Fruit fly (Drosophila melanogaster) whole organism, embryonic: ENCODE measurements around the gene tth.

Source experiments
- CG10274 ChIP-seq: fragments of 200-800 bp; sonication (Bioruptor generic); optimal IDR thresholded peaks from 3 replicates; lab custom pipeline; 2017; ENCODE audit warnings: missing biosample characterization, mild to moderate bottlenecking, missing genetic modification characterization
- CG10654 ChIP-seq: fragments of 200-800 bp; sonication (Bioruptor generic); optimal IDR thresholded peaks from 2 replicates; lab custom pipeline; 2016; ENCODE audit warnings: missing biosample characterization, missing genetic modification characterization
- CG11398 ChIP-seq: fragments of 200-800 bp; sonication (Bioruptor generic); optimal IDR thresholded peaks from 2 replicates; lab custom pipeline; 2016; ENCODE audit warnings: missing biosample characterization, missing genetic modification characterization
- CG11695 ChIP-seq: fragments of 200-800 bp; sonication (Bioruptor generic); IDR thresholded peaks from 3 replicates; pipeline ENCODE4 v1.3.6; 2022; ENCODE audit warnings: missing biosample characterization, missing genetic modification characterization
- CG14050 ChIP-seq: fragments of 200-800 bp; sonication (Bioruptor generic); IDR thresholded peaks from 3 replicates; pipeline ENCODE4 v1.3.6; 2022; ENCODE audit warnings: missing biosample characterization, missing genetic modification characterization
- CG14667 ChIP-seq: fragments of 200-800 bp; sonication (Bioruptor generic); IDR thresholded peaks from 2 replicates; pipeline ENCODE4 v1.3.6; 2022; ENCODE audit warnings: missing biosample characterization, missing genetic modification characterization
- CG15073 ChIP-seq: fragments of 200-800 bp; sonication (Bioruptor generic); optimal IDR thresholded peaks from 2 replicates; lab custom pipeline; 2016; ENCODE audit warnings: missing biosample characterization, missing genetic modification characterization
- CG15269 ChIP-seq: fragments of 200-800 bp; sonication (Bioruptor generic); optimal IDR thresholded peaks from 2 replicates; lab custom pipeline; 2018; ENCODE audit warnings: missing biosample characterization, mild to moderate bottlenecking, missing genetic modification characterization, moderate library complexity
- CG16813 ChIP-seq: fragments of 200-800 bp; sonication (Bioruptor generic); IDR thresholded peaks from 3 replicates; pipeline ENCODE4 v1.3.6; 2022; ENCODE audit warnings: missing biosample characterization, missing genetic modification characterization; ENCODE audit not compliant: partially characterized antibody
- CG17912 ChIP-seq: fragments of 200-800 bp; sonication (Bioruptor generic); optimal IDR thresholded peaks from 2 replicates; lab custom pipeline; 2018; ENCODE audit warnings: missing biosample characterization, mild to moderate bottlenecking, missing genetic modification characterization
- CG2116 ChIP-seq: fragments of 200-800 bp; sonication (Bioruptor generic); optimal IDR thresholded peaks from 3 replicates; lab custom pipeline; 2018; ENCODE audit warnings: missing biosample characterization, mild to moderate bottlenecking, missing genetic modification characterization
- CG2199 ChIP-seq: fragments of 200-800 bp; sonication (Bioruptor generic); IDR thresholded peaks from 3 replicates; pipeline ENCODE4 v1.3.6; 2022; ENCODE audit warnings: missing biosample characterization, missing genetic modification characterization
- CG31441 ChIP-seq: fragments of 200-800 bp; sonication (Bioruptor generic); IDR thresholded peaks from 2 replicates; pipeline ENCODE4 v1.3.6; 2022; ENCODE audit warnings: missing biosample characterization, missing genetic modification characterization
- CG42726 ChIP-seq: fragments of 200-800 bp; sonication (Bioruptor generic); IDR thresholded peaks from 2 replicates; pipeline ENCODE4 v1.3.6; 2022; ENCODE audit warnings: missing biosample characterization, missing genetic modification characterization; ENCODE audit not compliant: partially characterized antibody
- CG4617 ChIP-seq: fragments of 200-800 bp; sonication (Bioruptor generic); optimal IDR thresholded peaks from 3 replicates; lab custom pipeline; 2016; ENCODE audit warnings: missing biosample characterization, missing genetic modification characterization, borderline replicate concordance
- CG6683 ChIP-seq: fragments of 200-800 bp; sonication (Bioruptor generic); optimal IDR thresholded peaks from 2 replicates; lab custom pipeline; 2017; ENCODE audit warnings: missing biosample characterization, mild to moderate bottlenecking, missing genetic modification characterization, missing genetic modification reagents
- CG6765 ChIP-seq: fragments of 200-800 bp; sonication (Bioruptor generic); optimal IDR thresholded peaks from 3 replicates; lab custom pipeline; 2017; ENCODE audit warnings: missing biosample characterization, mild to moderate bottlenecking, missing genetic modification characterization
- CG8089 ChIP-seq: fragments of 200-800 bp; sonication (Bioruptor generic); optimal IDR thresholded peaks from 3 replicates; lab custom pipeline; 2016; ENCODE audit warnings: missing biosample characterization, missing genetic modification characterization
- CG8388 ChIP-seq: fragments of 200-800 bp; sonication (Bioruptor generic); optimal IDR thresholded peaks from 2 replicates; lab custom pipeline; 2019; ENCODE audit warnings: missing biosample characterization, mild to moderate bottlenecking, missing genetic modification characterization, moderate library complexity
- Dip3 ChIP-seq: fragments of 200-800 bp; sonication (Bioruptor generic); optimal IDR thresholded peaks from 3 replicates; lab custom pipeline; 2016; ENCODE audit warnings: missing biosample characterization, missing genetic modification characterization
- Doc2 ChIP-seq: fragments of 200-800 bp; sonication (Bioruptor generic); IDR thresholded peaks from 2 replicates; pipeline ENCODE4 v1.3.6; 2022; ENCODE audit warnings: missing biosample characterization, missing genetic modification characterization
- Fer2 ChIP-seq: fragments of 200-800 bp; sonication (Bioruptor generic); optimal IDR thresholded peaks from 2 replicates; lab custom pipeline; 2018; ENCODE audit warnings: missing biosample characterization, mild to moderate bottlenecking, missing genetic modification characterization, moderate library complexity
- H2.0 ChIP-seq: fragments of 200-800 bp; sonication (Bioruptor generic); IDR thresholded peaks from 2 replicates; pipeline ENCODE4 v1.3.6; 2022; ENCODE audit warnings: missing biosample characterization, missing genetic modification characterization
- HHEX ChIP-seq: fragments of 200-800 bp; sonication (Bioruptor generic); optimal IDR thresholded peaks from 3 replicates; lab custom pipeline; 2017; ENCODE audit warnings: missing biosample characterization, mild to moderate bottlenecking, missing genetic modification characterization, missing genetic modification reagents
- HLH3B ChIP-seq: fragments of 200-800 bp; sonication (Bioruptor generic); IDR thresholded peaks from 2 replicates; pipeline ENCODE4 v1.3.6; 2022; ENCODE audit warnings: missing biosample characterization, missing genetic modification characterization
- Jarid2 ChIP-seq: fragments of 200-800 bp; sonication (Bioruptor generic); optimal IDR thresholded peaks from 3 replicates; lab custom pipeline; 2017; ENCODE audit warnings: mild to moderate bottlenecking, missing biosample characterization, missing genetic modification reagents, missing genetic modification characterization
- Max ChIP-seq: fragments of 200-800 bp; sonication (Bioruptor generic); optimal IDR thresholded peaks from 2 replicates; lab custom pipeline; 2016; ENCODE audit warnings: missing biosample characterization, mild to moderate bottlenecking, missing genetic modification characterization
- Mes4 ChIP-seq: fragments of 200-800 bp; sonication (Bioruptor generic); optimal IDR thresholded peaks from 2 replicates; lab custom pipeline; 2016; ENCODE audit warnings: missing biosample characterization, missing genetic modification characterization
- Mrtf ChIP-seq: fragments of 200-800 bp; sonication (Bioruptor generic); IDR thresholded peaks from 3 replicates; pipeline ENCODE4 v1.3.6; 2022; ENCODE audit warnings: missing biosample characterization, missing genetic modification characterization
- Oaz ChIP-seq: fragments of 200-800 bp; sonication (Bioruptor generic); IDR thresholded peaks from 2 replicates; pipeline ENCODE4 v1.3.6; 2022; ENCODE audit warnings: missing biosample characterization, missing genetic modification characterization
- Pdp1 ChIP-seq, 2 experiments: fragments of 200-800 bp; sonication (Bioruptor generic); optimal IDR thresholded peaks; 3 replicates each; lab custom pipeline; 2016; ENCODE audit warnings: missing biosample characterization in 2 of 2, missing genetic modification characterization in 2 of 2, mild to moderate bottlenecking in 1 of 2, moderate library complexity in 1 of 2
- Sox102F ChIP-seq: fragments of 200-800 bp; sonication (Bioruptor generic); optimal IDR thresholded peaks from 2 replicates; lab custom pipeline; 2018; ENCODE audit warnings: missing biosample characterization, mild to moderate bottlenecking, missing genetic modification characterization, moderate library complexity
- Spps ChIP-seq: fragments of 200-800 bp; sonication (Bioruptor generic); optimal IDR thresholded peaks from 2 replicates; lab custom pipeline; 2018; ENCODE audit warnings: missing biosample characterization, mild to moderate bottlenecking, missing genetic modification characterization
- Xbp1 ChIP-seq: fragments of 200-800 bp; sonication (Bioruptor generic); optimal IDR thresholded peaks from 3 replicates; lab custom pipeline; 2016; ENCODE audit warnings: missing biosample characterization, mild to moderate bottlenecking, missing genetic modification characterization
- aop ChIP-seq: fragments of 200-800 bp; sonication (Bioruptor generic); IDR thresholded peaks from 2 replicates; pipeline ENCODE4 v1.3.6; 2022; ENCODE audit warnings: missing biosample characterization, missing genetic modification characterization
- ase ChIP-seq: fragments of 200-800 bp; sonication (Bioruptor generic); IDR thresholded peaks from 3 replicates; pipeline ENCODE4 v1.3.6; 2022; ENCODE audit warnings: missing biosample characterization, missing genetic modification characterization
- crp ChIP-seq, 2 experiments: fragments of 200-800 bp; sonication (Bioruptor generic); optimal IDR thresholded peaks; 2 replicates in 1 of 2; 3 replicates in 1 of 2; lab custom pipeline; 2017; ENCODE audit warnings: missing biosample characterization in 2 of 2, missing genetic modification characterization in 2 of 2, mild to moderate bottlenecking in 1 of 2, moderate library complexity in 1 of 2
- da ChIP-seq: fragments of 200-800 bp; sonication (Bioruptor generic); optimal IDR thresholded peaks from 2 replicates; lab custom pipeline; 2016; ENCODE audit warnings: missing biosample characterization, missing genetic modification characterization
- dimm ChIP-seq: fragments of 200-800 bp; sonication (Bioruptor generic); IDR thresholded peaks from 2 replicates; pipeline ENCODE4 v1.3.6; 2022; ENCODE audit warnings: missing biosample characterization, missing genetic modification characterization
- dysf ChIP-seq: fragments of 200-800 bp; sonication (Bioruptor generic); IDR thresholded peaks from 3 replicates; pipeline ENCODE4 v1.3.6; 2022; ENCODE audit warnings: missing biosample characterization, missing genetic modification characterization
- emc ChIP-seq: fragments of 200-800 bp; sonication (Bioruptor generic); optimal IDR thresholded peaks from 2 replicates; lab custom pipeline; 2016; ENCODE audit warnings: missing biosample characterization, missing genetic modification characterization
- fd102C ChIP-seq: fragments of 200-800 bp; sonication (Bioruptor generic); optimal IDR thresholded peaks from 2 replicates; lab custom pipeline; 2018; ENCODE audit warnings: missing biosample characterization, mild to moderate bottlenecking, missing genetic modification characterization, moderate library complexity
- fd3F ChIP-seq: fragments of 200-800 bp; sonication (Bioruptor generic); optimal IDR thresholded peaks from 2 replicates; lab custom pipeline; 2018; ENCODE audit warnings: missing biosample characterization, mild to moderate bottlenecking, missing genetic modification characterization, moderate library complexity
- grn ChIP-seq: fragments of 200-800 bp; sonication (Bioruptor generic); optimal IDR thresholded peaks from 3 replicates; lab custom pipeline; 2017; ENCODE audit warnings: missing biosample characterization, missing genetic modification characterization
- her ChIP-seq: fragments of 200-800 bp; sonication (Bioruptor generic); optimal IDR thresholded peaks from 2 replicates; lab custom pipeline; 2016; ENCODE audit warnings: missing biosample characterization, missing genetic modification characterization
- hth ChIP-seq: fragments of >200 bp; optimal IDR thresholded peaks from 2 replicates; lab custom pipeline; 2017; ENCODE audit warnings: inconsistent platforms
- kay ChIP-seq: fragments of 200-800 bp; sonication (Bioruptor generic); optimal IDR thresholded peaks from 2 replicates; lab custom pipeline; 2016; ENCODE audit warnings: missing biosample characterization, missing genetic modification characterization
- nmo ChIP-seq: fragments of 200-800 bp; sonication (Bioruptor generic); optimal IDR thresholded peaks from 2 replicates; lab custom pipeline; 2018; ENCODE audit warnings: missing biosample characterization, mild to moderate bottlenecking, missing genetic modification characterization, moderate library complexity
- tna ChIP-seq: fragments of 200-800 bp; sonication (Bioruptor generic); IDR thresholded peaks from 2 replicates; pipeline ENCODE4 v1.3.6; 2022; ENCODE audit warnings: missing biosample characterization, missing genetic modification characterization; ENCODE audit not compliant: partially characterized antibody
- zf30C ChIP-seq: fragments of 200-800 bp; sonication (Bioruptor generic); optimal IDR thresholded peaks from 3 replicates; lab custom pipeline; 2018; ENCODE audit warnings: missing biosample characterization, mild to moderate bottlenecking, missing genetic modification characterization

Gene tth

DNA sequence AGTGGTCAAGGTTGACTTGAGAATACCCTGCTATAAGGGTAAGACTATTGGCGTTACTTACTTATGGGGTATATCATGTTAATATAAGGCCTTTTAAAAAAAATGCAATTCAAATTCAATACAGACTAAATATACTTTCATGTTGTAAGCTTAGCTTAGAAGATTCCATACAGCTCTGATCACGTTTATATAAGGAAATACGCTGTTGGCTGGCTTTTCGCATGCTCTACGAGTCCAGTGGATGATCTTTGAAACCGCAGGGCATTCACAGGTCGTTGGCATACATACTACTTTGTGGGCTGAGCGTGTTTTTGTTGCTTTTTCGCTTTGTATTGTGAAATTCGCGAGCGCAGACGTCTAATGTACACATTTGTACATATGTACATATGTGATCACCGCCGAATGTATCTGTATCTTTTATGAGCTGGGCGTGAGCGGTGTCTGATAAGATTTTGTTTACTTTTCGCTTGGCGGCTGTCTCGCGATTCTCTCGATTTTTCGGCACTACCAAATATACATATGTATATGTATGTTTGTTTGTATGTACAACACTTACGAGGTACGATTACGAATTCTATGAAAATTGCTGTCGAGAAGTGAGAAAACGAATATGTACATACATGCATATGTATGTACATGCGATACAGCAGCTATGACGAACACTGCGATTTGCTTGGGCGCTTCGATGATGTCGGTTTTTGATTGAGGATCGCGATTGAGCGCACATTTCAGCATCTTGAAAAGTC, 18.0 kb upstream of the tth start (continued):
- TF ChIP-seq dimm (GFP tag; lab: Robert Waterston, UW) = no peak
- peak; percentile 10 for TF ChIP-seq Max (GFP tag; lab: Kevin White, UChicago)
- no peak for TF ChIP-seq CG8089 (GFP tag; lab: Kevin White, UChicago)
- TF ChIP-seq Fer2 (tag; lab: Kevin White, UChicago) = peak; percentile 49
- peak; percentile 34 for TF ChIP-seq CG15269 (tag; lab: Kevin White, UChicago)
- peak; percentile 43 to 55 for TF ChIP-seq Pdp1 (GFP tag; optimal IDR thresholded peaks at IDR 0.05; lab: Kevin White, UChicago)
- TF ChIP-seq CG17912 (GFP tag; lab: Kevin White, UChicago) = peak; percentile 66
- TF ChIP-seq grn (GFP tag; lab: Kevin White, UChicago) = no peak
- no peak for TF ChIP-seq CG8388 (GFP tag; lab: Kevin White, UChicago)
- no peak for TF ChIP-seq CG2199
- TF ChIP-seq nmo (GFP tag; lab: Kevin White, UChicago) = peak; percentile 19
- no peak for TF ChIP-seq hth
- TF ChIP-seq Mrtf (GFP tag; lab: Robert Waterston, UW) = no peak
- TF ChIP-seq CG10654 (GFP tag; lab: Kevin White, UChicago) = no peak
- no peak for TF ChIP-seq kay (GFP tag; lab: Kevin White, UChicago)
- no peak for TF ChIP-seq CG16813 (GFP tag; lab: Robert Waterston, UW)
- no peak for TF ChIP-seq ase (GFP tag; lab: Robert Waterston, UW)
- peak; percentile 34 for TF ChIP-seq Jarid2 (GFP tag; lab: Kevin White, UChicago)
- TF ChIP-seq HLH3B (GFP tag; lab: Robert Waterston, UW) = peak; percentile 27; the same call in 1 of the 2 replicates
- no peak for TF ChIP-seq zf30C (GFP tag; lab: Kevin White, UChicago)
- peak; percentile 40; the same call in 1 of the 2 replicates for TF ChIP-seq CG31441 (GFP tag; lab: Robert Waterston, UW)
- no peak for TF ChIP-seq Spps (tag; lab: Kevin White, UChicago)
- TF ChIP-seq CG2116 (GFP tag; lab: Kevin White, UChicago) = no peak
- no peak for TF ChIP-seq Oaz (GFP tag; lab: Robert Waterston, UW)
- TF ChIP-seq CG4617 = no peak
- peak; percentile 65 for TF ChIP-seq Dip3 (GFP tag; lab: Kevin White, UChicago)
- TF ChIP-seq CG14667 (GFP tag; lab: Robert Waterston, UW) = no peak
- peak; percentile 91 for TF ChIP-seq CG10274 (GFP tag; lab: Kevin White, UChicago)
- peak; percentile 65 for TF ChIP-seq CG6765 (GFP tag; lab: Kevin White, UChicago)
- no peak for TF ChIP-seq Doc2 (GFP tag; lab: Robert Waterston, UW)
- TF ChIP-seq her (GFP tag; lab: Kevin White, UChicago) = peak; percentile 51
- peak; percentile 28 for TF ChIP-seq fd3F (GFP tag; lab: Kevin White, UChicago)
- peak; percentile 56; the same call in 2 of the 3 replicates for TF ChIP-seq dysf (GFP tag; lab: Robert Waterston, UW)
- peak; percentile 21 for TF ChIP-seq Sox102F (GFP tag; lab: Kevin White, UChicago)
- TF ChIP-seq aop (GFP tag; lab: Robert Waterston, UW) = no peak
- no peak for TF ChIP-seq Xbp1 (GFP tag; lab: Kevin White, UChicago)
- TF ChIP-seq CG14050 = no peak
- TF ChIP-seq CG6683 (GFP tag; lab: Kevin White, UChicago) = peak; percentile 35
- TF ChIP-seq CG42726 = no peak
- peak; percentile 24 for TF ChIP-seq CG11398
- TF ChIP-seq CG11695 (GFP tag; lab: Robert Waterston, UW) = no peak
- no peak for TF ChIP-seq H2.0 (GFP tag; lab: Robert Waterston, UW)
- no peak for TF ChIP-seq crp (GFP tag; optimal IDR thresholded peaks at IDR 0.05; lab: Kevin White, UChicago)
- TF ChIP-seq fd102C (GFP tag; lab: Kevin White, UChicago) = no peak
- TF ChIP-seq emc (GFP tag; lab: Kevin White, UChicago) = no peak
- no peak for TF ChIP-seq tna (GFP tag; lab: Robert Waterston, UW)
- peak; percentile 2 for TF ChIP-seq Mes4 (GFP tag; lab: Kevin White, UChicago)
- peak; percentile 35 for TF ChIP-seq da (GFP tag; lab: Kevin White, UChicago)
- peak; percentile 63 for TF ChIP-seq HHEX (GFP tag; lab: Kevin White, UChicago)
- no peak for TF ChIP-seq CG15073 (GFP tag; lab: Kevin White, UChicago)
